Fruit fly (Drosophila melanogaster) whole organism, pupa: ENCODE measurements around the gene CG46523.

Source experiments
- CG12605 ChIP-seq: fragments of 200-800 bp; sonication (Bioruptor generic); IDR thresholded peaks from 2 replicates; pipeline ENCODE4 v1.3.6; 2022; ENCODE audit warnings: missing biosample characterization, missing genetic modification characterization
- CG9948 ChIP-seq: fragments of 200-800 bp; sonication (Bioruptor generic); optimal IDR thresholded peaks from 2 replicates; lab custom pipeline; 2018; ENCODE audit warnings: missing biosample characterization, mild to moderate bottlenecking, missing genetic modification characterization, moderate library complexity
- gl ChIP-seq: fragments of 200-800 bp; sonication (Bioruptor generic); optimal IDR thresholded peaks from 2 replicates; lab custom pipeline; 2018; ENCODE audit warnings: missing biosample characterization, mild to moderate bottlenecking, missing genetic modification characterization

dm6 chr3L:1905273-1905672 is 33.6 kb downstream of the CG46523 start:
- TF ChIP-seq CG9948 (tag; lab: Kevin White, UChicago) (no peak), gl (tag; lab: Kevin White, UChicago) (no peak), CG12605 (no peak)
